Worm (Caenorhabditis elegans) whole organism, midembryonic: ENCODE results near the gene tth-1.

Source experiments
- T22C8.4 ChIP-seq: fragments of 200-800 bp; sonication (Bioruptor generic); IDR thresholded peaks from 2 replicates; pipeline ENCODE4 v1.3.6; 2022; ENCODE audit warnings: missing genetic modification characterization, missing compliant biosample characterization
- cog-1 ChIP-seq: sonication (generic microtip); optimal IDR thresholded peaks from 2 replicates; lab custom pipeline; 2016; ENCODE audit warnings: missing genetic modification characterization, missing compliant biosample characterization
- flt-1 ChIP-seq: fragments of 200-800 bp; sonication (Bioruptor generic); IDR thresholded peaks from 2 replicates; pipeline ENCODE4 v1.3.6; 2022; ENCODE audit warnings: missing genetic modification characterization, missing compliant biosample characterization
- klf-2 ChIP-seq: fragments of 200-800 bp; sonication (Bioruptor generic); conservative IDR thresholded peaks from 2 replicates; pipeline ENCODE4 v1.3.6; 2022; ENCODE audit warnings: missing genetic modification reagents, missing genetic modification characterization, missing compliant biosample characterization
- med-1 ChIP-seq: sonication (generic microtip); optimal IDR thresholded peaks from 2 replicates; lab custom pipeline; 2017; ENCODE audit warnings: missing genetic modification characterization, mild to moderate bottlenecking, missing compliant biosample characterization, antibody characterized with exemption, missing genetic modification reagents; ENCODE audit not compliant: insufficient read depth
- ref-1 ChIP-seq: fragments of 200-800 bp; sonication (Bioruptor generic); conservative IDR thresholded peaks from 2 replicates; pipeline ENCODE4 v1.3.6; 2022; ENCODE audit warnings: missing genetic modification reagents, missing genetic modification characterization, missing compliant biosample characterization
- tab-1 ChIP-seq: fragments of 200-800 bp; sonication (Bioruptor generic); IDR thresholded peaks from 2 replicates; pipeline ENCODE4 v1.3.6; 2022; ENCODE audit warnings: missing genetic modification characterization, missing compliant biosample characterization
- ztf-23 ChIP-seq: fragments of 200-800 bp; sonication (Bioruptor generic); IDR thresholded peaks from 2 replicates; pipeline ENCODE4 v1.3.6; 2022; ENCODE audit warnings: missing genetic modification reagents, missing genetic modification characterization, missing compliant biosample characterization
- ztf-29 ChIP-seq: fragments of 200-800 bp; sonication (Bioruptor generic); IDR thresholded peaks from 2 replicates; pipeline ENCODE4 v1.3.6; 2022; ENCODE audit warnings: missing genetic modification reagents, missing genetic modification characterization, missing compliant biosample characterization

Gene tth-1

ce11 chrX:8423633-8424032, at the start of gene tth-1:
tth-1 (minus strand) TSS chrX:8423733.
- TF ChIP-seq klf-2 (GFP tag; lab: Robert Waterston, UW) (no peak), T22C8.4 (GFP tag; lab: Robert Waterston, UW) (no peak), cog-1 (tag; lab: Kevin White, UChicago) (no peak), tab-1 (GFP tag; lab: Robert Waterston, UW) (no peak)

ce11 chrX:8470126-8470772, 46.7 kb upstream of the tth-1 start, which contains the start of gene mec-10:
mec-10 (minus strand) TSS chrX:8470314.
- no peak for TF ChIP-seq flt-1 (GFP tag; lab: Robert Waterston, UW)
- TF ChIP-seq med-1: no peak

DNA sequence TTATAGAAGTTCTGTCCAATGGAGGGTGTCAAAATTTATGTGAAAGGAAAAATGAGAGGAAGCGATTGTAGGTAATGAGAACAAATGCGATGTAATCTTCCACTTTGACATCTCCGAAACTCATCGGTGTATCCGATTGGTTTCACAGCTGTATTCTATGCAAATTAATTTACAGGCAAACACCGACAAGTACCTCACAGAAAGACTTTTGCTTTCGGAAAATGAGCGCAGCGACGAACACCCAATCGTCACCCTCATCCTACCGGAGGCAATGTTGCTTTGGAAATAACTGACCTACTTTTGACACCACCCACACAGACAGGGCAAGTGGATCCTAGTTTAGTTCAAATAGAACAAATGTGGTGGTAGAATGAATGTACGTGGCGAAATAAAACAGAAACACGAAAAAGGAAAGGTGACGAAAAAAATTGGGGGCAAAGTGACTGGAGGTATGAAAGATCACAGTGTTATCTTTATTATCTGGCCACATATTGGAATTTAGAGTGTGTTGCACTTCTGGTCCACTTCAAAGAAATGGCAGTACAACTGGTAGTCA, 40.4 kb upstream of the tth-1 start:
- TF ChIP-seq T22C8.4 (GFP tag; lab: Robert Waterston, UW) (no peak), cog-1 (tag; lab: Kevin White, UChicago) (no peak), ref-1 (GFP tag; lab: Robert Waterston, UW) (no peak), klf-2 (GFP tag; lab: Robert Waterston, UW) (no peak), tab-1 (GFP tag; lab: Robert Waterston, UW) (no peak), ztf-23 (GFP tag; lab: Robert Waterston, UW) (no peak), flt-1 (GFP tag; lab: Robert Waterston, UW) (no peak), ztf-29 (GFP tag; lab: Robert Waterston, UW) (no peak), med-1 (no peak)

DNA sequence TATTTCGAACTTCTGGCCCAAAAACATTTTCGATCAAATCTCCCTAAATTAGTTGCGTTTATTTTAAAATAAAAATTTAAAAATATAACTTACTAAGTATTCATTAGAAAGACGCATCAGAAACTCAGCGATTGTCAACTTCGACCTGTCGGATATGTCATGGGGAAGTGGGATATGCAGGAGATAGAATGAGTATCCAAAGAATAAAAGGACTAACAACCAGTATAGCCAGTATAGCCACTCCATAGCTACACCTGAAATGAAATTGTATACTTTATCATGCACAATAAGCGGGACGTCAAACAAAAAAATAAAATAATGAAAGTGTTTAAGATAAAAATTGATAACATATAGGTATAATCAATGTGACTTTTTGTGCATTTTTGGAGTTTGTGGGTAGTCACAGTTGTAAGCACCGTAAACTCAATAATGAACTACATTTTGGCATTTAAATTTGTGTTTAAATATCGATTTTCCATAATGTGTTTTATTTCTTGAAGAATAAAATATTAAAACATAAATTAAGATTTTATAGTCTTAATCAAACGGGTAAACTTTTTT, 39.6 kb upstream of the tth-1 start, which contains the start of gene F16F9.4:
Gene F16F9.4, minus strand, starts transcription at position 276 of the 561 bp plus-strand sequence.
- TF ChIP-seq cog-1 (tag; lab: Kevin White, UChicago): no peak
- no peak for TF ChIP-seq ztf-29 (GFP tag; lab: Robert Waterston, UW)
- no peak for TF ChIP-seq klf-2 (GFP tag; lab: Robert Waterston, UW)
- TF ChIP-seq ztf-23 (GFP tag; lab: Robert Waterston, UW): no peak

- TF ChIP-seq flt-1 (GFP tag; lab: Robert Waterston, UW): no peak
- no peak for TF ChIP-seq klf-2 (GFP tag; lab: Robert Waterston, UW)
- no peak for TF ChIP-seq tab-1 (GFP tag; lab: Robert Waterston, UW)
- no peak for TF ChIP-seq ztf-23 (GFP tag; lab: Robert Waterston, UW)
- TF ChIP-seq med-1: no peak
- TF ChIP-seq ref-1 (GFP tag; lab: Robert Waterston, UW): no peak
- TF ChIP-seq cog-1 (tag; lab: Kevin White, UChicago): no peak
- TF ChIP-seq ztf-29 (GFP tag; lab: Robert Waterston, UW): no peak
- no peak for TF ChIP-seq T22C8.4 (GFP tag; lab: Robert Waterston, UW)
Observed at ce11 chrX:8460958-8461357, 37.4 kb upstream of the tth-1 start.

ce11 chrX:8459789-8460188, 36.3 kb upstream of the tth-1 start:
- TF ChIP-seq ref-1 (GFP tag; lab: Robert Waterston, UW) (no peak), tab-1 (GFP tag; lab: Robert Waterston, UW) (no peak), cog-1 (tag; lab: Kevin White, UChicago) (no peak), ztf-29 (GFP tag; lab: Robert Waterston, UW) (no peak), med-1 (no peak)

DNA sequence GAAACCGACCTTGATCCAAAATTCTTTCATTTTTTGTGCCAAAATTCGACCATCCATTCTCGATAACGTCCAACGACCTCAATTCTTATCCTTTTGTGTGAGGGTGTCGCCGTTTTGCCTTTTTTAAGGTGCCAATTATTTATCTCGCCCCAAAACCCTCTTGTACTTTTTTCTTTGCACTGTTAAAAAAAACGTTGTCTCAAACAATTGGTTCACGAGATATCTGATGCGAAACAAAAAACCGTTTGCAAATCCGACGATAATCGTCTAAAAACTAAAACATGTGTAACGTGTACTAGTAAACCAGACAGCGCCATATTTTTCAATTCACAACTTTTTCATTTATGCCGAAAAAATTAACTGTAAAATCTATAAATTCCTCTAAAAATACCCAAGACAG, 33.8 kb upstream of the tth-1 start, which contains the start of gene F16F9.3:
Gene F16F9.3, plus strand, starts transcription at position 301 of the 400 bp plus-strand sequence.
- TF ChIP-seq klf-2 (GFP tag; lab: Robert Waterston, UW) (no peak), ztf-29 (GFP tag; lab: Robert Waterston, UW) (no peak), med-1 (no peak), tab-1 (GFP tag; lab: Robert Waterston, UW) (no peak), ztf-23 (GFP tag; lab: Robert Waterston, UW) (no peak), cog-1 (tag; lab: Kevin White, UChicago) (no peak), flt-1 (GFP tag; lab: Robert Waterston, UW) (no peak), ref-1 (GFP tag; lab: Robert Waterston, UW) (no peak), T22C8.4 (GFP tag; lab: Robert Waterston, UW) (no peak)

DNA sequence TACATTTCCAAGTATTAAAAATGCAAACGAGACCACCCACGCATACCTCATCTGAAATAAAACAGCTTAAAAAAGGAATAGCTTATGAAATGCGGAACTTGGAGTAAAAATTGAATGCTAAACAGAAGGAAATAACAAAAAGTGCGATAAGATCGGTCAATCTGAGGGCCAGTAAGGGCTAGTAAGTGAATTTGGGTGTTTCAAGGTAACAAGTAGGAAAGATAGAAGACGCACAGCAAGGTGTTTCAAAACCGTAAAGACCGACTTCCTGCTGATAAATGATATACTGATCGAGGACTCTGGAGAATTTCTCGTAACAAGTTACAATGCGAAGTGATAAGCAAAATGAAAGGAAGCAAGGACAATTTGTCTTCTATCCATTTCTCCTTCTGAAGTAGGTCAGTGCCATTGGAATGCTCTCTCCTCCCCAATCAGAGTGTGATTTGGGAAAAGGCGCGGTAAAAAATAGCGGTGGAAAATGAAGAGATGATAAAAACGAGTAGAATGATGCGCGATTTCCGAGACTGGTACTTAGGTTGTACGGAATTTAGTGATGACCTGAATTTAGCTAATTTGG, 32.1 kb upstream of the tth-1 start, which contains the start of gene dpy-6:
Gene dpy-6, minus strand, starts transcription at position 51 of the 577 bp plus-strand sequence.
- TF ChIP-seq ref-1 (GFP tag; lab: Robert Waterston, UW) (no peak), flt-1 (GFP tag; lab: Robert Waterston, UW) (no peak), ztf-23 (GFP tag; lab: Robert Waterston, UW) (no peak), cog-1 (tag; lab: Kevin White, UChicago) (no peak), med-1 (no peak), T22C8.4 (GFP tag; lab: Robert Waterston, UW) (no peak), tab-1 (GFP tag; lab: Robert Waterston, UW) (no peak), ztf-29 (GFP tag; lab: Robert Waterston, UW) (no peak), klf-2 (GFP tag; lab: Robert Waterston, UW) (no peak)

DNA sequence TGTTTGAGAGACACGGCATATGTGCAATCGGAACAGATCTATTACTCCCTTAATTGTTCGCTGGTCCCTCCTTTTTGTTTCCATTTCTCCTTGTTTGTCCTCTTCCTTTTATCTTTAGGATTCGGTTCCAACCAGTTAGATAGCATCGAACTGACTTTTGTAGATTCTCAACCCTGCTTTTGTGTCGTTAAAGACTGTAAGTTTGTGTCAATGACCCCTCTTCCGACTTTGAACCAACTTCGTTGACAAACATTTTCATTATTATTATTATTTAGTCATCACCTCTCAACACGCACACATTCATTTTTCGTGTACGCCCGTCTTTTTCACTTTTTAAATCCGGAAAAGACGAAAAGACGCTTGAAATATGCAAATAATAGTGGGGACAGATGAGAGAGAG, 22.6 kb upstream of the tth-1 start, which contains the start of gene F16F9.1:
Gene F16F9.1, plus strand, starts transcription at position 301 of the 400 bp plus-strand sequence.
- no peak for TF ChIP-seq med-1
- TF ChIP-seq T22C8.4 (GFP tag; lab: Robert Waterston, UW): no peak
- TF ChIP-seq flt-1 (GFP tag; lab: Robert Waterston, UW): no peak
- no peak for TF ChIP-seq klf-2 (GFP tag; lab: Robert Waterston, UW)
- TF ChIP-seq ztf-29 (GFP tag; lab: Robert Waterston, UW): no peak
- no peak for TF ChIP-seq tab-1 (GFP tag; lab: Robert Waterston, UW)
- TF ChIP-seq ref-1 (GFP tag; lab: Robert Waterston, UW): no peak
- TF ChIP-seq cog-1 (tag; lab: Kevin White, UChicago): no peak
- no peak for TF ChIP-seq ztf-23 (GFP tag; lab: Robert Waterston, UW)
